Worm (Caenorhabditis elegans): ENCODE data around the gene clec-149.

- TF ChIP-seq fos-1 (tag; optimal IDR thresholded peaks at IDR 0.05) (no peak), D1046.2 (GFP tag; IDR thresholded peaks at IDR 0.05) (no peak), aha-1 (tag) (peak; percentile 88), jun-1 (tag; optimal IDR thresholded peaks at IDR 0.05) (no peak), mdt-29 (GFP tag; IDR thresholded peaks at IDR 0.05) (no peak), F26F4.8 (GFP tag; conservative IDR thresholded peaks at IDR 0.05) (no peak), nhr-11 (tag; optimal IDR thresholded peaks at IDR 0.05) (no peak)
These were observed 12.2 kb downstream of the clec-149 start for ce11 chrIII:835208-835607.
